Worm (Caenorhabditis elegans): ENCODE results near the gene sars-1.

ce11 chrIV:10001748-10002147 lies 1.8 kb upstream of the sars-1 start, which contains the start of gene C47E12.3:
- TF ChIP-seq attf-6 (GFP tag; IDR thresholded peaks at IDR 0.05) (no peak), lin-35 (GFP tag; optimal IDR thresholded peaks at IDR 0.05) (no peak), F23B12.7 (tag; optimal IDR thresholded peaks at IDR 0.05; ENCODE audit: insufficient read depth) (no peak), die-1 (tag; optimal IDR thresholded peaks at IDR 0.05) (no peak), snpc-4 (GFP tag; optimal IDR thresholded peaks at IDR 0.05) (no peak), snpc-4 (tag; optimal IDR thresholded peaks at IDR 0.05) (no peak), tbx-9 (tag; optimal IDR thresholded peaks at IDR 0.05; ENCODE audit: borderline replicate concordance) (no peak), ztf-26 (tag; optimal IDR thresholded peaks at IDR 0.05) (no peak), mel-28 (tag; optimal IDR thresholded peaks at IDR 0.05; ENCODE audit: borderline replicate concordance) (no peak), zim-3 (tag; optimal IDR thresholded peaks at IDR 0.05) (no peak)
